Fruit fly (Drosophila melanogaster): ENCODE results near the gene CG44362.

DNA sequence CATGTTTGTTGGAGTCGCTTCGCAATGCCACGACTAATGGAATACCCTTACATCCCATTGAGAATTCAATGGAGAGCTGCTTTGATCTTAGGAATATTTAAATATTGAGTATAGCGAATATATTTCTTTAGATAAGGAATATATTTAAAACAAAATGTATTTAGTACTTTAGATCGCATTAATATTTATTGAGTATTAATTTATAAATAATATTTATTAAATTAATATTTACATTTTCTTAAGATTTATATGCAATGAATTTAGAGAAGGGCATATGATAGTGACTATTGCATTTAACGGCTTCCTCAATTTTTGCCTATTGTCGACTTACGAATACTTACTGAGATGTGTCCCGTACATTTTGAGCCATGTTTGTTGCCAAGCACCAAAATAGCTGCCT, 46.8 kb downstream of the CG44362 start:
- no peak for TF ChIP-seq ttk (optimal IDR thresholded peaks at IDR 0.05)
- TF ChIP-seq psq (optimal IDR thresholded peaks at IDR 0.05): no peak
- TF ChIP-seq Sin3A (optimal IDR thresholded peaks at IDR 0.05): no peak
- TF ChIP-seq Myc (optimal IDR thresholded peaks at IDR 0.05): no peak
- TF ChIP-seq insv (optimal IDR thresholded peaks at IDR 0.05): no peak
- no peak for TF ChIP-seq h (optimal IDR thresholded peaks at IDR 0.05)

All from Kc167 (cell line).